Worm (Caenorhabditis elegans): ENCODE results near the gene spt-5.

- TF ChIP-seq elt-1 (tag; optimal IDR thresholded peaks at IDR 0.05), result no peak
- TF ChIP-seq nhr-11 (tag; optimal IDR thresholded peaks at IDR 0.05), result no peak
- no peak for TF ChIP-seq ztf-1 (GFP tag; conservative IDR thresholded peaks at IDR 0.05)
- TF ChIP-seq elt-3 (tag; optimal IDR thresholded peaks at IDR 0.05), result no peak
- TF ChIP-seq lin-39 (tag; optimal IDR thresholded peaks at IDR 0.05), result no peak
- no peak for TF ChIP-seq ceh-82 (tag; optimal IDR thresholded peaks at IDR 0.05)
- no peak for TF ChIP-seq nhr-23 (tag; optimal IDR thresholded peaks at IDR 0.05)
- no peak for TF ChIP-seq zag-1 (tag; optimal IDR thresholded peaks at IDR 0.05)
- no peak for TF ChIP-seq nhr-77 (tag; optimal IDR thresholded peaks at IDR 0.05)
- no peak for TF ChIP-seq lin-13 (GFP tag; optimal IDR thresholded peaks at IDR 0.05)
- TF ChIP-seq ZK546.5 (tag; optimal IDR thresholded peaks at IDR 0.05), result no peak
- TF ChIP-seq nhr-25 (tag; optimal IDR thresholded peaks at IDR 0.05), result no peak
Observed at ce11 chrIV:12010377-12010776, 40.9 kb upstream of the spt-5 start.
